Worm (Caenorhabditis elegans) whole organism, mixed stage, embryonic: Measurements from ENCODE around the gene F17E9.3.

ENCODE experiments used
- blmp-1 ChIP-seq: fragments of 150-350 bp; optimal IDR thresholded peaks from 2 replicates; lab custom pipeline; 2014; ENCODE audit warnings: missing biosample characterization, missing genetic modification characterization
- ces-1 ChIP-seq: fragments of 150-350 bp; optimal IDR thresholded peaks from 2 replicates; lab custom pipeline; 2014; ENCODE audit warnings: missing biosample characterization, missing genetic modification reagents, missing genetic modification characterization
- cnd-1 ChIP-seq: fragments of 200-800 bp; sonication (Bioruptor generic); optimal IDR thresholded peaks from 2 replicates; lab custom pipeline; 2018; ENCODE audit warnings: mild to moderate bottlenecking, missing genetic modification characterization, missing compliant biosample characterization
- elt-3 ChIP-seq: fragments of 150-350 bp; optimal IDR thresholded peaks from 2 replicates; lab custom pipeline; 2014; ENCODE audit warnings: missing biosample characterization, missing genetic modification characterization
- lin-13 ChIP-seq: fragments of 150-350 bp; optimal IDR thresholded peaks from 2 replicates; lab custom pipeline; 2014; ENCODE audit warnings: missing biosample characterization, missing genetic modification characterization
- mab-5 ChIP-seq: fragments of 150-350 bp; optimal IDR thresholded peaks from 2 replicates; lab custom pipeline; 2014; ENCODE audit warnings: missing biosample characterization, missing genetic modification characterization
- nhr-12 ChIP-seq: fragments of 150-350 bp; optimal IDR thresholded peaks from 2 replicates; lab custom pipeline; 2014; ENCODE audit warnings: missing biosample characterization, missing genetic modification characterization
- nhr-237 ChIP-seq: fragments of 150-350 bp; optimal IDR thresholded peaks from 2 replicates; lab custom pipeline; 2014; ENCODE audit warnings: missing biosample characterization, missing genetic modification characterization
- nhr-28 ChIP-seq: fragments of 150-350 bp; optimal IDR thresholded peaks from 2 replicates; lab custom pipeline; 2014; ENCODE audit warnings: missing biosample characterization, missing genetic modification characterization
- pha-4 ChIP-seq: fragments of 150-350 bp; optimal IDR thresholded peaks from 2 replicates; lab custom pipeline; 2018; ENCODE audit warnings: missing biosample characterization, missing genetic modification reagents, missing genetic modification characterization
- sem-2 ChIP-seq: fragments of 200-800 bp; sonication (Bioruptor generic); optimal IDR thresholded peaks from 2 replicates; lab custom pipeline; 2018; ENCODE audit warnings: mild to moderate bottlenecking, missing genetic modification characterization, missing compliant biosample characterization
- snpc-4 ChIP-seq: fragments of 150-350 bp; optimal IDR thresholded peaks from 2 replicates; lab custom pipeline; 2014; ENCODE audit warnings: missing biosample characterization, missing genetic modification characterization
- unc-62 ChIP-seq: fragments of 150-350 bp; optimal IDR thresholded peaks from 2 replicates; lab custom pipeline; 2014; ENCODE audit warnings: missing biosample characterization, missing genetic modification reagents, missing genetic modification characterization
- ztf-11 ChIP-seq: fragments of 150-350 bp; optimal IDR thresholded peaks from 2 replicates; lab custom pipeline; 2014; ENCODE audit warnings: missing biosample characterization, missing genetic modification characterization

- TF ChIP-seq nhr-28 (tag; lab: Kevin White, UChicago) (no peak), lin-13 (tag; lab: Kevin White, UChicago) (no peak), unc-62 (GFP tag; lab: Kevin White, UChicago) (no peak), sem-2 (GFP tag; lab: Kevin White, UChicago) (no peak), nhr-237 (tag; lab: Kevin White, UChicago) (no peak), snpc-4 (no peak), ztf-11 (tag; lab: Kevin White, UChicago) (no peak), cnd-1 (tag; lab: Kevin White, UChicago) (no peak), elt-3 (tag; lab: Kevin White, UChicago) (no peak), pha-4 (tag; lab: Kevin White, UChicago) (no peak), ces-1 (GFP tag; lab: Kevin White, UChicago) (no peak), nhr-12 (tag; lab: Kevin White, UChicago) (no peak), blmp-1 (tag; lab: Kevin White, UChicago) (no peak), mab-5 (tag; lab: Kevin White, UChicago) (no peak)
These were observed 28.0 kb downstream of the F17E9.3 start, which contains the start of gene D2096.9 for ce11 chrIV:8382695-8383094.
